Worm (Caenorhabditis elegans): Measurements from ENCODE around the gene ref-2.

- TF ChIP-seq ekl-4 (GFP tag; IDR thresholded peaks at IDR 0.05) (no peak), efl-1 (GFP tag; optimal IDR thresholded peaks at IDR 0.05) (no peak), let-607 (tag; optimal IDR thresholded peaks at IDR 0.05) (no peak)
Measured at ce11 chrX:7712887-7713286, 31.2 kb upstream of the ref-2 start.
